Worm (Caenorhabditis elegans) whole organism, L2 larva: ENCODE results near the gene sre-26.

ENCODE experiments used
- C34F6.9 ChIP-seq: fragments of 150-350 bp; optimal IDR thresholded peaks from 2 replicates; lab custom pipeline; 2014; ENCODE audit warnings: missing biosample characterization, missing genetic modification characterization
- alr-1 ChIP-seq: fragments of 150-350 bp; optimal IDR thresholded peaks from 2 replicates; lab custom pipeline; 2014; ENCODE audit warnings: missing biosample characterization, missing genetic modification characterization
- aly-2 ChIP-seq: fragments of 150-350 bp; optimal IDR thresholded peaks from 2 replicates; lab custom pipeline; 2014; ENCODE audit warnings: missing biosample characterization, missing genetic modification characterization
- gmeb-1 ChIP-seq: fragments of 150-350 bp; optimal IDR thresholded peaks from 2 replicates; lab custom pipeline; 2014; ENCODE audit warnings: missing biosample characterization, missing genetic modification characterization
- lin-13 ChIP-seq: fragments of 150-350 bp; optimal IDR thresholded peaks from 2 replicates; lab custom pipeline; 2014; ENCODE audit warnings: missing biosample characterization, missing genetic modification reagents, missing genetic modification characterization
- nhr-12 ChIP-seq: fragments of 150-350 bp; optimal IDR thresholded peaks from 2 replicates; lab custom pipeline; 2014; ENCODE audit warnings: missing biosample characterization, missing genetic modification characterization
- nhr-237 ChIP-seq: fragments of 150-350 bp; optimal IDR thresholded peaks from 2 replicates; lab custom pipeline; 2014; ENCODE audit warnings: missing biosample characterization, missing genetic modification characterization
- nhr-77 ChIP-seq: fragments of 150-350 bp; optimal IDR thresholded peaks from 2 replicates; lab custom pipeline; 2014; ENCODE audit warnings: missing biosample characterization, missing genetic modification characterization
- skn-1 ChIP-seq: sonication (generic microtip); optimal IDR thresholded peaks from 2 replicates; lab custom pipeline; 2017; ENCODE audit warnings: missing biosample characterization, missing genetic modification characterization
- snpc-4 ChIP-seq: fragments of 150-350 bp; optimal IDR thresholded peaks from 2 replicates; lab custom pipeline; 2014; ENCODE audit warnings: missing biosample characterization, missing genetic modification characterization
- unc-62 ChIP-seq: fragments of 150-350 bp; optimal IDR thresholded peaks from 2 replicates; lab custom pipeline; 2014; ENCODE audit warnings: missing biosample characterization, missing genetic modification reagents, missing genetic modification characterization
- zag-1 ChIP-seq: fragments of 150-350 bp; optimal IDR thresholded peaks from 2 replicates; lab custom pipeline; 2014; ENCODE audit warnings: missing biosample characterization, missing genetic modification characterization

- TF ChIP-seq nhr-237 (no peak), skn-1 (tag; lab: Kevin White, UChicago) (no peak), nhr-77 (tag; lab: Kevin White, UChicago) (no peak), aly-2 (no peak), snpc-4 (tag; lab: Kevin White, UChicago) (no peak), unc-62 (GFP tag; lab: Kevin White, UChicago) (no peak), C34F6.9 (tag; lab: Kevin White, UChicago) (no peak), zag-1 (no peak), nhr-12 (no peak), gmeb-1 (tag; lab: Kevin White, UChicago) (no peak), alr-1 (tag; lab: Kevin White, UChicago) (no peak), lin-13 (no peak)
These were observed 10.3 kb downstream of the sre-26 start, which contains the start of gene F57G9.3 for ce11 chrII:12410107-12410506.
